Worm (Caenorhabditis elegans): ENCODE measurements around the gene nlp-33.

The nlp-33 gene

DNA sequence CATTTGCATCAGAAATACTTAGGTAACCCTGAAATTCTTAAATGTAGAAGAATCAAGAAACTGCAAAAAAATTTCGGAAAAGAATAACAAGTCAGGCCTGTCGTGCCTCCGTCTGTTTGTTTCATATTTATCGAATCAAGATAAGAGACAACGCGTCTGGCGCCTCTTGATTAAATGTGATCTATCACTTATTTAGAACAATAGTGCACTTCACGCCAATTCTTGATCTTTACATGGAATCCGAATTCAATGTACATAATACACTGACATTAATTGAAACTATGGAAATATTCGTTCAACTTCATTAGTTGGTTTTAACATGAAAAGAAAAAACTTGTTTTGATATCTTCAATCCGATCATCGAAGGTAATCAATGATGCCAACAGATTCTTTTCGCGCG, 24.7 kb upstream of the nlp-33 start, which contains the start of gene mboa-2 (continued):
- TF ChIP-seq lin-35 (GFP tag; optimal IDR thresholded peaks at IDR 0.05) (peak in 1 of 3 experiments; percentile 48), unc-62 (GFP tag; optimal IDR thresholded peaks at IDR 0.05) (no peak), K11D2.4 (GFP tag; IDR thresholded peaks at IDR 0.05) (no peak), nhr-90 (tag; optimal IDR thresholded peaks at IDR 0.05) (no peak), ceh-58 (GFP tag; IDR thresholded peaks at IDR 0.05) (no peak), F23B12.7 (tag; optimal IDR thresholded peaks at IDR 0.05; ENCODE audit: insufficient read depth) (no peak), die-1 (tag; optimal IDR thresholded peaks at IDR 0.05) (no peak), rec-8 (tag; optimal IDR thresholded peaks at IDR 0.05) (no peak), aptf-2 (GFP tag; conservative IDR thresholded peaks at IDR 0.05) (no peak), F22D6.2 (tag; optimal IDR thresholded peaks at IDR 0.05) (no peak), snpc-4 (GFP tag; optimal IDR thresholded peaks at IDR 0.05) (no peak), snpc-4 (tag; optimal IDR thresholded peaks at IDR 0.05) (peak in 2 of 4 experiments; percentile 49 to 63), pha-4 (tag; optimal IDR thresholded peaks at IDR 0.05) (no peak), nfya-1 (tag; optimal IDR thresholded peaks at IDR 0.05; ENCODE audit: borderline replicate concordance, insufficient read depth) (no peak), ets-4 (GFP tag; optimal IDR thresholded peaks at IDR 0.05) (no peak), tbx-9 (tag; optimal IDR thresholded peaks at IDR 0.05; ENCODE audit: borderline replicate concordance) (no peak), sptf-2 (GFP tag; optimal IDR thresholded peaks at IDR 0.05) (no peak), mes-4 (tag; optimal IDR thresholded peaks at IDR 0.05) (no peak), nhr-27 (tag; optimal IDR thresholded peaks at IDR 0.05) (no peak), lir-1 (GFP tag; conservative IDR thresholded peaks at IDR 0.05) (no peak), nfya-2 (GFP tag; IDR thresholded peaks at IDR 0.05) (0 out of 2 replicates have a peak, but pooled peaks have one; percentile 45), him-1 (tag; optimal IDR thresholded peaks at IDR 0.05) (no peak), atf-7 (tag; optimal IDR thresholded peaks at IDR 0.05) (peak; percentile 43), nhr-80 (tag; optimal IDR thresholded peaks at IDR 0.05) (peak; percentile 38), C06A6.2 (GFP tag; conservative IDR thresholded peaks at IDR 0.05) (no peak), Y95B8A.8 (GFP tag; IDR thresholded peaks at IDR 0.05) (0 out of 2 replicates have a peak, but pooled peaks have one; percentile 24), gei-17 (GFP tag; optimal IDR thresholded peaks at IDR 0.05) (no peak), zfh-2 (GFP tag; conservative IDR thresholded peaks at IDR 0.05) (no peak), snpc-3.4 (tag; optimal IDR thresholded peaks at IDR 0.05) (peak; percentile 33)

- TF ChIP-seq Y79H2A.3 (GFP tag; conservative IDR thresholded peaks at IDR 0.05): peak; percentile 74; the same call in 1 of the 2 replicates
- 0 out of 2 replicates have a peak, but pooled peaks have one; percentile 58 for TF ChIP-seq madf-3 (GFP tag; IDR thresholded peaks at IDR 0.05)
- TF ChIP-seq Y53G8AR.9 (GFP tag; conservative IDR thresholded peaks at IDR 0.05): 0 out of 2 replicates have a peak, but pooled peaks have one; percentile 37
- peak; percentile 91 for TF ChIP-seq let-526 (GFP tag; IDR thresholded peaks at IDR 0.05)
- no peak for TF ChIP-seq F57C9.4 (tag; optimal IDR thresholded peaks at IDR 0.05)
- no peak for TF ChIP-seq egl-44 (GFP tag; IDR thresholded peaks at IDR 0.05)
- no peak for TF ChIP-seq sea-2 (GFP tag; IDR thresholded peaks at IDR 0.05)
- 0 out of 2 replicates have a peak, but pooled peaks have one; percentile 22 for TF ChIP-seq C06A6.2 (GFP tag; conservative IDR thresholded peaks at IDR 0.05)
- no peak for TF ChIP-seq gei-17 (GFP tag; optimal IDR thresholded peaks at IDR 0.05)
- peak; percentile 89 for TF ChIP-seq ceh-27 (GFP tag; optimal IDR thresholded peaks at IDR 0.05)
- TF ChIP-seq ztf-3 (GFP tag; optimal IDR thresholded peaks at IDR 0.05): no peak
- no peak for TF ChIP-seq F55B11.4 (tag; optimal IDR thresholded peaks at IDR 0.05; ENCODE audit: borderline replicate concordance, insufficient read depth)
- 0 out of 2 replicates have a peak, but pooled peaks have one; percentile 28 for TF ChIP-seq hmg-20 (GFP tag; IDR thresholded peaks at IDR 0.05)
- no peak for TF ChIP-seq ets-4 (GFP tag; optimal IDR thresholded peaks at IDR 0.05)
- TF ChIP-seq ceh-91 (GFP tag; IDR thresholded peaks at IDR 0.05): peak; percentile 56
- TF ChIP-seq egrh-3 (GFP tag; IDR thresholded peaks at IDR 0.05): peak; percentile 67
- TF ChIP-seq T07F8.4 (tag; optimal IDR thresholded peaks at IDR 0.05): no peak
- no peak for TF ChIP-seq pha-4 (tag; optimal IDR thresholded peaks at IDR 0.05)
- no peak for TF ChIP-seq nhr-179 (tag; optimal IDR thresholded peaks at IDR 0.05)
- TF ChIP-seq rcor-1 (GFP tag; IDR thresholded peaks at IDR 0.05): peak; percentile 56
- TF ChIP-seq B0019.2 (GFP tag; conservative IDR thresholded peaks at IDR 0.05): peak; percentile 76
- peak; percentile 22 for TF ChIP-seq snpc-1.1 (tag; optimal IDR thresholded peaks at IDR 0.05; ENCODE audit: insufficient read depth)
Measured at ce11 chrV:11123817-11124337, 23.3 kb upstream of the nlp-33 start, which contains the start of the genes atp-5 and lmtr-3. atp-5 (minus strand) TSS chrV:11123867. lmtr-3 (plus strand) TSS chrV:11124186.

Measured in whole organism, young adult.